Comparison of ENCODE assay signal across 1 fruit fly cellular context in genomic region chr2L:6648163-6648628, dm6.
TF ChIP-seq lines count a peak whose summit lies in the region.

No protein-coding gene starts in this region.

TF ChIP-seq in whole organism, embryonic, 481 proteins besides CTCF, POLR2A, EP300 and RAD21 (continued from another document and continues in another):
- peak; percentile 52 to 74 for TF ChIP-seq Trl (optimal IDR thresholded peaks at IDR 0.05; lab: Kevin White, UChicago)
- peak; percentile 93 for TF ChIP-seq Trl (GFP tag; optimal IDR thresholded peaks at IDR 0.05; lab: Kevin White, UChicago)
- TF ChIP-seq Atf6 (GFP tag; IDR thresholded peaks at IDR 0.05; lab: Robert Waterston, UW), result peak; percentile 96
- peak; percentile 95 for TF ChIP-seq Sox100B (GFP tag; optimal IDR thresholded peaks at IDR 0.05; lab: Kevin White, UChicago)
- TF ChIP-seq CG31224 (GFP tag; IDR thresholded peaks at IDR 0.05; lab: Robert Waterston, UW), result peak; percentile 88
- TF ChIP-seq CG4282 (GFP tag; optimal IDR thresholded peaks at IDR 0.05; lab: Kevin White, UChicago), result peak; percentile 1
- TF ChIP-seq fd102C (GFP tag; optimal IDR thresholded peaks at IDR 0.05; lab: Kevin White, UChicago), result peak; percentile 15
- TF ChIP-seq crp (GFP tag; optimal IDR thresholded peaks at IDR 0.05; lab: Kevin White, UChicago), result peak in 1 of 2 experiments; percentile 67
- TF ChIP-seq Ptx1 (GFP tag; IDR thresholded peaks at IDR 0.05; lab: Robert Waterston, UW), result peak; percentile 94
- peak; percentile 95 for TF ChIP-seq ewg (GFP tag; optimal IDR thresholded peaks at IDR 0.05; lab: Kevin White, UChicago)
- peak; percentile 75 for TF ChIP-seq CG10321 (GFP tag; IDR thresholded peaks at IDR 0.05; lab: Robert Waterston, UW)
- TF ChIP-seq CG4424 (GFP tag; optimal IDR thresholded peaks at IDR 0.05; lab: Kevin White, UChicago), result peak; percentile 95
- TF ChIP-seq CG14965 (GFP tag; optimal IDR thresholded peaks at IDR 0.05; lab: Kevin White, UChicago; ENCODE audit: borderline replicate concordance), result peak; percentile 57
- peak; percentile 86 for TF ChIP-seq cas (GFP tag; IDR thresholded peaks at IDR 0.05; lab: Robert Waterston, UW)
- TF ChIP-seq CG9817 (tag; optimal IDR thresholded peaks at IDR 0.05; lab: Kevin White, UChicago), result peak; percentile 96
- TF ChIP-seq dati (GFP tag; IDR thresholded peaks at IDR 0.05; lab: Robert Waterston, UW), result 0 out of 2 replicates have a peak, but pooled peaks have one; percentile 29
- peak; percentile 83 for TF ChIP-seq CG1792 (GFP tag; optimal IDR thresholded peaks at IDR 0.05; lab: Kevin White, UChicago)
- TF ChIP-seq Lhr (GFP tag; optimal IDR thresholded peaks at IDR 0.05; lab: Kevin White, UChicago), result peak; percentile 83
- TF ChIP-seq Atf-2 (GFP tag; optimal IDR thresholded peaks at IDR 0.05; lab: Kevin White, UChicago), result peak; percentile 87
- TF ChIP-seq Nf-YC (tag; optimal IDR thresholded peaks at IDR 0.05; lab: Kevin White, UChicago), result peak; percentile 89
- no peak for TF ChIP-seq inv (GFP tag; IDR thresholded peaks at IDR 0.05; lab: Robert Waterston, UW; ENCODE audit: partially characterized antibody)
- TF ChIP-seq Dp (GFP tag; optimal IDR thresholded peaks at IDR 0.05; lab: Kevin White, UChicago), result peak; percentile 23
- TF ChIP-seq CG3281 (GFP tag; optimal IDR thresholded peaks at IDR 0.05; lab: Kevin White, UChicago), result peak; percentile 97
- peak; percentile 63 for TF ChIP-seq gt (GFP tag; IDR thresholded peaks at IDR 0.05; lab: Robert Waterston, UW)
- TF ChIP-seq CG10147 (GFP tag; optimal IDR thresholded peaks at IDR 0.05; lab: Kevin White, UChicago), result peak; percentile 96
- TF ChIP-seq zfh1 (GFP tag; IDR thresholded peaks at IDR 0.05; lab: Robert Waterston, UW), result peak; percentile 90
- TF ChIP-seq CG13123 (GFP tag; optimal IDR thresholded peaks at IDR 0.05; lab: Kevin White, UChicago), result peak; percentile 83
- TF ChIP-seq ranshi (GFP tag; IDR thresholded peaks at IDR 0.05; lab: Robert Waterston, UW), result peak; percentile 92
- peak; percentile 87 for TF ChIP-seq jing (GFP tag; optimal IDR thresholded peaks at IDR 0.05; lab: Kevin White, UChicago)
- TF ChIP-seq CG12659 (GFP tag; optimal IDR thresholded peaks at IDR 0.05; lab: Kevin White, UChicago), result peak; percentile 98
- peak; percentile 96 for TF ChIP-seq seq (GFP tag; IDR thresholded peaks at IDR 0.05; lab: Robert Waterston, UW)
- peak; percentile 83 for TF ChIP-seq sqz (GFP tag; optimal IDR thresholded peaks at IDR 0.05; lab: Kevin White, UChicago)
- TF ChIP-seq emc (GFP tag; optimal IDR thresholded peaks at IDR 0.05; lab: Kevin White, UChicago), result peak; percentile 86
- peak; percentile 28 for TF ChIP-seq tll (GFP tag; optimal IDR thresholded peaks at IDR 0.05; lab: Kevin White, UChicago)
- TF ChIP-seq repo (GFP tag; optimal IDR thresholded peaks at IDR 0.05; lab: Kevin White, UChicago), result peak; percentile 84
- peak; percentile 87 for TF ChIP-seq lbe (GFP tag; optimal IDR thresholded peaks at IDR 0.05; lab: Kevin White, UChicago)
- peak; percentile 95 for TF ChIP-seq CG1602 (GFP tag; optimal IDR thresholded peaks at IDR 0.05; lab: Kevin White, UChicago)
- no peak for TF ChIP-seq Lpt (GFP tag; optimal IDR thresholded peaks at IDR 0.05; lab: Kevin White, UChicago)
- peak; percentile 86 for TF ChIP-seq ara (GFP tag; IDR thresholded peaks at IDR 0.05; lab: Robert Waterston, UW)
- TF ChIP-seq CG10431 (GFP tag; optimal IDR thresholded peaks at IDR 0.05; lab: Kevin White, UChicago), result peak; percentile 80
- TF ChIP-seq sd (tag; optimal IDR thresholded peaks at IDR 0.05; lab: Kevin White, UChicago), result peak; percentile 87
- TF ChIP-seq pan (optimal IDR thresholded peaks at IDR 0.05; lab: Kevin White, UChicago), result no peak
- TF ChIP-seq pan (GFP tag; optimal IDR thresholded peaks at IDR 0.05 in 1 of 2, IDR thresholded peaks at IDR 0.05 in 1 of 2), result peak in 1 of 2 experiments; percentile 95
- TF ChIP-seq h (optimal IDR thresholded peaks at IDR 0.05; lab: Kevin White, UChicago), result no peak
- TF ChIP-seq slou (GFP tag; optimal IDR thresholded peaks at IDR 0.05; lab: Kevin White, UChicago), result peak; percentile 91
- peak; percentile 98 for TF ChIP-seq Max (GFP tag; optimal IDR thresholded peaks at IDR 0.05; lab: Kevin White, UChicago)
- peak; percentile 96 for TF ChIP-seq CG11695 (GFP tag; IDR thresholded peaks at IDR 0.05; lab: Robert Waterston, UW)
- TF ChIP-seq BtbVII (GFP tag; optimal IDR thresholded peaks at IDR 0.05; lab: Kevin White, UChicago), result peak; percentile 96
- TF ChIP-seq pita (GFP tag; optimal IDR thresholded peaks at IDR 0.05; lab: Kevin White, UChicago), result no peak
- peak; percentile 36 for TF ChIP-seq pzg (GFP tag; optimal IDR thresholded peaks at IDR 0.05; lab: Kevin White, UChicago)
- TF ChIP-seq gem (tag; optimal IDR thresholded peaks at IDR 0.05; lab: Kevin White, UChicago), result peak; percentile 98
- peak; percentile 85 for TF ChIP-seq CG17612 (GFP tag; IDR thresholded peaks at IDR 0.05; lab: Robert Waterston, UW)
- peak; percentile 79 for TF ChIP-seq ssp (GFP tag; IDR thresholded peaks at IDR 0.05; lab: Robert Waterston, UW)
- TF ChIP-seq CG4730 (GFP tag; IDR thresholded peaks at IDR 0.05; lab: Robert Waterston, UW), result peak; percentile 86
- TF ChIP-seq rib (GFP tag; IDR thresholded peaks at IDR 0.05; lab: Robert Waterston, UW), result peak; percentile 90
- TF ChIP-seq MESR4 (GFP tag; optimal IDR thresholded peaks at IDR 0.05; lab: Kevin White, UChicago), result peak; percentile 3
- TF ChIP-seq jigr1 (GFP tag; IDR thresholded peaks at IDR 0.05; lab: Robert Waterston, UW), result peak; percentile 82
- peak; percentile 89 for TF ChIP-seq CG2889 (GFP tag; IDR thresholded peaks at IDR 0.05; lab: Robert Waterston, UW)
- TF ChIP-seq CG1024 (GFP tag; IDR thresholded peaks at IDR 0.05; lab: Robert Waterston, UW), result peak; percentile 75
- TF ChIP-seq fd64A (GFP tag; optimal IDR thresholded peaks at IDR 0.05; lab: Kevin White, UChicago), result peak; percentile 52
- TF ChIP-seq CG17568 (GFP tag; optimal IDR thresholded peaks at IDR 0.05; lab: Kevin White, UChicago), result peak; percentile 87
- peak; percentile 91 for TF ChIP-seq E2f1 (GFP tag; IDR thresholded peaks at IDR 0.05; lab: Robert Waterston, UW)
- no peak for TF ChIP-seq Doc3 (GFP tag; IDR thresholded peaks at IDR 0.05; lab: Robert Waterston, UW; ENCODE audit: partially characterized antibody)
- TF ChIP-seq CG12769 (tag; optimal IDR thresholded peaks at IDR 0.05; lab: Kevin White, UChicago), result peak; percentile 93
- TF ChIP-seq scrt (GFP tag; optimal IDR thresholded peaks at IDR 0.05; lab: Kevin White, UChicago), result peak; percentile 89
- peak; percentile 82 for TF ChIP-seq Lim3 (GFP tag; IDR thresholded peaks at IDR 0.05; lab: Robert Waterston, UW)
- TF ChIP-seq CG2875 (GFP tag; optimal IDR thresholded peaks at IDR 0.05; lab: Kevin White, UChicago), result peak; percentile 85
- TF ChIP-seq eve (GFP tag; optimal IDR thresholded peaks at IDR 0.05; lab: Kevin White, UChicago), result no peak
- peak; percentile 82 for TF ChIP-seq gce (GFP tag; IDR thresholded peaks at IDR 0.05; lab: Robert Waterston, UW)
- TF ChIP-seq CG30020 (tag; optimal IDR thresholded peaks at IDR 0.05; lab: Kevin White, UChicago), result peak; percentile 86
- peak; percentile 96 for TF ChIP-seq Ssrp (tag; optimal IDR thresholded peaks at IDR 0.05; lab: Kevin White, UChicago)
- peak; percentile 90 for TF ChIP-seq ttk (GFP tag; IDR thresholded peaks at IDR 0.05; lab: Robert Waterston, UW)
- peak; percentile 87 for TF ChIP-seq CG10274 (GFP tag; optimal IDR thresholded peaks at IDR 0.05; lab: Kevin White, UChicago)
- TF ChIP-seq CrebB (tag; optimal IDR thresholded peaks at IDR 0.05; lab: Kevin White, UChicago), result peak; percentile 91
- peak; percentile 96 for TF ChIP-seq Sox102F (GFP tag; optimal IDR thresholded peaks at IDR 0.05; lab: Kevin White, UChicago)
- peak; percentile 94 for TF ChIP-seq Dad (GFP tag; optimal IDR thresholded peaks at IDR 0.05; lab: Kevin White, UChicago)
- TF ChIP-seq CG18011 (GFP tag; optimal IDR thresholded peaks at IDR 0.05; lab: Kevin White, UChicago), result peak; percentile 89
- TF ChIP-seq dan (GFP tag; IDR thresholded peaks at IDR 0.05; lab: Robert Waterston, UW), result no peak
- TF ChIP-seq CG2116 (GFP tag; optimal IDR thresholded peaks at IDR 0.05; lab: Kevin White, UChicago), result peak; percentile 81
- no peak for TF ChIP-seq vnd (GFP tag; IDR thresholded peaks at IDR 0.05; lab: Robert Waterston, UW; ENCODE audit: partially characterized antibody)
- TF ChIP-seq fu2 (GFP tag; optimal IDR thresholded peaks at IDR 0.05; lab: Kevin White, UChicago), result peak; percentile 91
- TF ChIP-seq Dfd (GFP tag; optimal IDR thresholded peaks at IDR 0.05; lab: Kevin White, UChicago), result peak in 1 of 2 experiments; percentile 51
- TF ChIP-seq az2 (GFP tag; optimal IDR thresholded peaks at IDR 0.05; lab: Kevin White, UChicago), result peak; percentile 96
- TF ChIP-seq Chrac-16 (GFP tag; optimal IDR thresholded peaks at IDR 0.05; lab: Kevin White, UChicago), result peak; percentile 95
- TF ChIP-seq CG12219 (GFP tag; optimal IDR thresholded peaks at IDR 0.05; lab: Kevin White, UChicago), result peak; percentile 92
- TF ChIP-seq CG14014 (GFP tag; IDR thresholded peaks at IDR 0.05; lab: Robert Waterston, UW), result peak; percentile 93
- TF ChIP-seq CG6689 (GFP tag; IDR thresholded peaks at IDR 0.05; lab: Robert Waterston, UW), result peak; percentile 96
- peak; percentile 47 for TF ChIP-seq TFAM (GFP tag; optimal IDR thresholded peaks at IDR 0.05; lab: Kevin White, UChicago)
- peak; percentile 96 for TF ChIP-seq NfI (GFP tag; optimal IDR thresholded peaks at IDR 0.05; lab: Kevin White, UChicago)
- TF ChIP-seq chm (GFP tag; IDR thresholded peaks at IDR 0.05; lab: Robert Waterston, UW), result peak; percentile 85
- TF ChIP-seq ash1 (GFP tag; optimal IDR thresholded peaks at IDR 0.05; lab: Kevin White, UChicago), result peak; percentile 65
- TF ChIP-seq disco-r (GFP tag; optimal IDR thresholded peaks at IDR 0.05; lab: Kevin White, UChicago), result peak; percentile 75
- no peak for TF ChIP-seq CG16813 (GFP tag; IDR thresholded peaks at IDR 0.05; lab: Robert Waterston, UW; ENCODE audit: partially characterized antibody)
- peak; percentile 87 for TF ChIP-seq CG1647 (GFP tag; optimal IDR thresholded peaks at IDR 0.05; lab: Kevin White, UChicago)
- TF ChIP-seq CG17328 (GFP tag; IDR thresholded peaks at IDR 0.05; lab: Robert Waterston, UW), result peak; percentile 88
- peak; percentile 97 for TF ChIP-seq Meics (GFP tag; optimal IDR thresholded peaks at IDR 0.05; lab: Kevin White, UChicago)
- TF ChIP-seq Sry-δ (GFP tag; optimal IDR thresholded peaks at IDR 0.05; lab: Kevin White, UChicago), result peak; percentile 56
- TF ChIP-seq HLH54F (GFP tag; optimal IDR thresholded peaks at IDR 0.05; lab: Kevin White, UChicago), result peak; percentile 92
- peak; percentile 95 for TF ChIP-seq Xrp1 (GFP tag; IDR thresholded peaks at IDR 0.05; lab: Robert Waterston, UW)
- peak; percentile 90 for TF ChIP-seq psq (GFP tag; optimal IDR thresholded peaks at IDR 0.05; lab: Kevin White, UChicago)
- TF ChIP-seq dysf (GFP tag; IDR thresholded peaks at IDR 0.05; lab: Robert Waterston, UW), result peak; percentile 95
- TF ChIP-seq br (optimal IDR thresholded peaks at IDR 0.05; lab: Kevin White, UChicago), result no peak
- peak; percentile 92 for TF ChIP-seq gro (GFP tag; optimal IDR thresholded peaks at IDR 0.05; lab: Kevin White, UChicago)
- peak; percentile 86 for TF ChIP-seq gsb (GFP tag; IDR thresholded peaks at IDR 0.05; lab: Robert Waterston, UW)
- TF ChIP-seq D (optimal IDR thresholded peaks at IDR 0.05; lab: Kevin White, UChicago), result no peak
- peak; percentile 93 for TF ChIP-seq D (GFP tag; optimal IDR thresholded peaks at IDR 0.05; lab: Kevin White, UChicago)
- TF ChIP-seq CG16863 (GFP tag; optimal IDR thresholded peaks at IDR 0.05; lab: Kevin White, UChicago), result peak; percentile 88
- TF ChIP-seq HmgD (GFP tag; optimal IDR thresholded peaks at IDR 0.05; lab: Kevin White, UChicago), result no peak
- no peak for TF ChIP-seq hkb (optimal IDR thresholded peaks at IDR 0.05; lab: Kevin White, UChicago)
- peak; percentile 95 for TF ChIP-seq hkb (GFP tag; IDR thresholded peaks at IDR 0.05; lab: Robert Waterston, UW)
- no peak for TF ChIP-seq nerfin-2 (GFP tag; IDR thresholded peaks at IDR 0.05; lab: Robert Waterston, UW; ENCODE audit: partially characterized antibody)
- peak; percentile 82 for TF ChIP-seq CG5953 (GFP tag; IDR thresholded peaks at IDR 0.05; lab: Robert Waterston, UW)
- peak; percentile 85 for TF ChIP-seq danr (GFP tag; IDR thresholded peaks at IDR 0.05; lab: Robert Waterston, UW)
- peak; percentile 95 for TF ChIP-seq row (GFP tag; IDR thresholded peaks at IDR 0.05; lab: Robert Waterston, UW)
- TF ChIP-seq Aef1 (GFP tag; IDR thresholded peaks at IDR 0.05; lab: Robert Waterston, UW), result peak; percentile 90
- TF ChIP-seq CG18476 (GFP tag; optimal IDR thresholded peaks at IDR 0.05; lab: Kevin White, UChicago), result peak; percentile 95
- TF ChIP-seq CG3847 (GFP tag; IDR thresholded peaks at IDR 0.05; lab: Robert Waterston, UW), result peak; percentile 94
- peak; percentile 86 for TF ChIP-seq ase (GFP tag; IDR thresholded peaks at IDR 0.05; lab: Robert Waterston, UW)
- peak; percentile 80 for TF ChIP-seq gcm2 (GFP tag; optimal IDR thresholded peaks at IDR 0.05; lab: Kevin White, UChicago)
- peak; percentile 78 for TF ChIP-seq CG7987 (GFP tag; optimal IDR thresholded peaks at IDR 0.05; lab: Kevin White, UChicago)
- peak; percentile 92 for TF ChIP-seq CG6813 (GFP tag; optimal IDR thresholded peaks at IDR 0.05; lab: Kevin White, UChicago)
- TF ChIP-seq CG30403 (GFP tag; optimal IDR thresholded peaks at IDR 0.05; lab: Kevin White, UChicago), result peak; percentile 98
- TF ChIP-seq CG1832 (GFP tag; optimal IDR thresholded peaks at IDR 0.05; lab: Kevin White, UChicago), result no peak
- peak; percentile 67 for TF ChIP-seq luna (GFP tag; optimal IDR thresholded peaks at IDR 0.05; lab: Kevin White, UChicago)
- TF ChIP-seq lov (optimal IDR thresholded peaks at IDR 0.05; lab: Kevin White, UChicago), result no peak
- TF ChIP-seq lov (GFP tag; IDR thresholded peaks at IDR 0.05; lab: Robert Waterston, UW), result peak; percentile 86
- peak; percentile 87 for TF ChIP-seq pb (GFP tag; optimal IDR thresholded peaks at IDR 0.05; lab: Kevin White, UChicago)
- no peak for TF ChIP-seq CG6791 (GFP tag; IDR thresholded peaks at IDR 0.05; lab: Robert Waterston, UW; ENCODE audit: partially characterized antibody)
- peak; percentile 83 for TF ChIP-seq gsb-n (tag; optimal IDR thresholded peaks at IDR 0.05; lab: Kevin White, UChicago)
- TF ChIP-seq sim (GFP tag; IDR thresholded peaks at IDR 0.05; lab: Robert Waterston, UW), result peak; percentile 65; the same call in 1 of the 2 replicates
- peak; percentile 75 for TF ChIP-seq CG11398 (GFP tag; optimal IDR thresholded peaks at IDR 0.05; lab: Kevin White, UChicago)
- peak; percentile 96 for TF ChIP-seq Oli (tag; optimal IDR thresholded peaks at IDR 0.05; lab: Kevin White, UChicago)
